Worm (Caenorhabditis elegans) whole organism, young adult: Measurements from ENCODE around the gene arrd-24.

Source experiments
- B0019.2 ChIP-seq: fragments of 200-800 bp; sonication (Bioruptor generic); conservative IDR thresholded peaks from 2 replicates; pipeline ENCODE4 v1.3.6; 2022; ENCODE audit warnings: missing genetic modification reagents, missing genetic modification characterization, missing compliant biosample characterization
- D2030.7 ChIP-seq: fragments of 200-800 bp; sonication (Bioruptor generic); IDR thresholded peaks from 2 replicates; pipeline ENCODE4 v1.3.6; 2022; ENCODE audit warnings: missing genetic modification reagents, missing genetic modification characterization, missing compliant biosample characterization
- F37B4.10 ChIP-seq: fragments of 200-800 bp; sonication (Bioruptor generic); IDR thresholded peaks from 2 replicates; pipeline ENCODE4 v1.3.6; 2022; ENCODE audit warnings: missing genetic modification characterization, missing compliant biosample characterization
- F52B5.7 ChIP-seq: sonication (generic microtip); optimal IDR thresholded peaks from 2 replicates; lab custom pipeline; 2016; ENCODE audit warnings: mild to moderate bottlenecking, missing genetic modification characterization, missing compliant biosample characterization
- F55B11.4 ChIP-seq: sonication (generic microtip); optimal IDR thresholded peaks from 2 replicates; lab custom pipeline; 2016; ENCODE audit warnings: missing compliant biosample characterization, missing genetic modification characterization, borderline replicate concordance; ENCODE audit not compliant: insufficient read depth
- F57A8.1 ChIP-seq: fragments of 200-800 bp; sonication (Bioruptor generic); optimal IDR thresholded peaks from 2 replicates; lab custom pipeline; 2018; ENCODE audit warnings: mild to moderate bottlenecking, missing genetic modification characterization, moderate library complexity, missing compliant biosample characterization
- F57C9.4 ChIP-seq: sonication (generic microtip); optimal IDR thresholded peaks from 2 replicates; lab custom pipeline; 2017; ENCODE audit warnings: mild to moderate bottlenecking, missing genetic modification characterization, missing compliant biosample characterization
- K12H6.12 ChIP-seq: fragments of 200-800 bp; sonication (Bioruptor generic); optimal IDR thresholded peaks from 2 replicates; lab custom pipeline; 2018; ENCODE audit warnings: mild to moderate bottlenecking, missing genetic modification characterization, missing compliant biosample characterization
- Y95B8A.8 ChIP-seq: fragments of 200-800 bp; sonication (Bioruptor generic); IDR thresholded peaks from 2 replicates; pipeline ENCODE4 v1.3.6; 2022; ENCODE audit warnings: missing genetic modification reagents, missing genetic modification characterization, missing compliant biosample characterization
- ZK185.1 ChIP-seq: sonication (generic microtip); optimal IDR thresholded peaks from 2 replicates; lab custom pipeline; 2016; ENCODE audit warnings: mild to moderate bottlenecking, missing genetic modification characterization, missing compliant biosample characterization; ENCODE audit not compliant: poor library complexity, severe bottlenecking
- aptf-2 ChIP-seq: fragments of 200-800 bp; sonication (Bioruptor generic); conservative IDR thresholded peaks from 2 replicates; pipeline ENCODE4 v1.3.6; 2022; ENCODE audit warnings: missing genetic modification reagents, missing genetic modification characterization, missing compliant biosample characterization
- aptf-3 ChIP-seq: fragments of 200-800 bp; sonication (Bioruptor generic); IDR thresholded peaks from 2 replicates; pipeline ENCODE4 v1.3.6; 2022; ENCODE audit warnings: missing genetic modification characterization, missing compliant biosample characterization
- atf-7 ChIP-seq: sonication (generic microtip); optimal IDR thresholded peaks from 2 replicates; lab custom pipeline; 2017; ENCODE audit warnings: mild to moderate bottlenecking, missing genetic modification characterization, missing compliant biosample characterization
- attf-3 ChIP-seq: fragments of 200-800 bp; sonication (Bioruptor generic); conservative IDR thresholded peaks from 2 replicates; pipeline ENCODE4 v1.3.6; 2022; ENCODE audit warnings: missing genetic modification reagents, missing genetic modification characterization, missing compliant biosample characterization
- attf-6 ChIP-seq: fragments of 200-800 bp; sonication (Bioruptor generic); IDR thresholded peaks from 2 replicates; pipeline ENCODE4 v1.3.6; 2022; ENCODE audit warnings: missing genetic modification reagents, missing genetic modification characterization, missing compliant biosample characterization
- bed-1 ChIP-seq: fragments of 200-800 bp; sonication (Bioruptor generic); IDR thresholded peaks from 2 replicates; pipeline ENCODE4 v1.3.6; 2022; ENCODE audit warnings: missing genetic modification reagents, missing genetic modification characterization, missing compliant biosample characterization
- bed-2 ChIP-seq: fragments of 200-800 bp; sonication (Bioruptor generic); IDR thresholded peaks from 2 replicates; pipeline ENCODE4 v1.3.6; 2022; ENCODE audit warnings: missing genetic modification reagents, missing genetic modification characterization, missing compliant biosample characterization
- ccch-3 ChIP-seq: fragments of 200-800 bp; sonication (Bioruptor generic); optimal IDR thresholded peaks from 2 replicates; lab custom pipeline; 2018; ENCODE audit warnings: mild to moderate bottlenecking, missing genetic modification characterization, missing compliant biosample characterization
- cebp-1 ChIP-seq, 2 experiments: fragments of 200-800 bp in 1 of 2; sonication (Bioruptor generic) in 1 of 2; sonication (generic microtip) in 1 of 2; IDR thresholded peaks in 1 of 2; optimal IDR thresholded peaks in 1 of 2; 2 replicates each; pipeline versions ENCODE4 v1.3.6 to Lab custom; 2017 to 2022; ENCODE audit warnings: missing compliant biosample characterization in 2 of 2, missing genetic modification characterization in 2 of 2, mild to moderate bottlenecking in 1 of 2, missing genetic modification reagents in 1 of 2, moderate library complexity in 1 of 2
- ceh-58 ChIP-seq: fragments of 200-800 bp; sonication (Bioruptor generic); IDR thresholded peaks from 2 replicates; pipeline ENCODE4 v1.3.6; 2022; ENCODE audit warnings: missing genetic modification characterization, missing compliant biosample characterization
- chd-7 ChIP-seq: sonication (generic microtip); optimal IDR thresholded peaks from 2 replicates; lab custom pipeline; 2016; ENCODE audit warnings: mild to moderate bottlenecking, missing genetic modification characterization, moderate library complexity, missing compliant biosample characterization
- dpff-1 ChIP-seq: sonication (generic microtip); optimal IDR thresholded peaks from 2 replicates; lab custom pipeline; 2017; ENCODE audit warnings: mild to moderate bottlenecking, missing genetic modification characterization, missing compliant biosample characterization
- dpl-1 ChIP-seq: fragments of 150-350 bp; optimal IDR thresholded peaks from 2 replicates; lab custom pipeline; 2014; ENCODE audit warnings: missing biosample characterization, missing genetic modification reagents, missing genetic modification characterization
- egl-18 ChIP-seq: fragments of 200-800 bp; sonication (Bioruptor generic); IDR thresholded peaks from 2 replicates; pipeline ENCODE4 v1.3.6; 2022; ENCODE audit warnings: missing genetic modification reagents, missing genetic modification characterization, missing compliant biosample characterization
- ekl-4 ChIP-seq: fragments of 200-800 bp; sonication (Bioruptor generic); IDR thresholded peaks from 2 replicates; pipeline ENCODE4 v1.3.6; 2022; ENCODE audit warnings: missing genetic modification reagents, missing genetic modification characterization, missing compliant biosample characterization
- hmg-20 ChIP-seq: fragments of 200-800 bp; sonication (Bioruptor generic); IDR thresholded peaks from 2 replicates; pipeline ENCODE4 v1.3.6; 2022; ENCODE audit warnings: missing genetic modification reagents, missing genetic modification characterization, missing compliant biosample characterization
- hrde-1 ChIP-seq: sonication (generic microtip); optimal IDR thresholded peaks from 2 replicates; lab custom pipeline; 2016; ENCODE audit warnings: missing genetic modification characterization, mild to moderate bottlenecking, missing compliant biosample characterization, moderate library complexity, missing genotype, missing genetic modification reagents, borderline replicate concordance
- hsf-1 ChIP-seq: fragments of 200-800 bp; sonication (Bioruptor generic); IDR thresholded peaks from 2 replicates; pipeline ENCODE4 v1.3.6; 2022; ENCODE audit warnings: missing genetic modification reagents, missing genetic modification characterization, missing compliant biosample characterization
- lsl-1 ChIP-seq: fragments of 200-800 bp; sonication (Bioruptor generic); optimal IDR thresholded peaks from 2 replicates; lab custom pipeline; 2018; ENCODE audit warnings: mild to moderate bottlenecking, missing genetic modification characterization, moderate library complexity, missing compliant biosample characterization
- madf-10 ChIP-seq: sonication (generic microtip); optimal IDR thresholded peaks from 2 replicates; lab custom pipeline; 2016; ENCODE audit warnings: mild to moderate bottlenecking, missing genetic modification characterization, missing compliant biosample characterization
- madf-6 ChIP-seq: fragments of 200-800 bp; sonication (Bioruptor generic); IDR thresholded peaks from 2 replicates; pipeline ENCODE4 v1.3.6; 2022; ENCODE audit warnings: missing genetic modification reagents, missing genetic modification characterization, missing compliant biosample characterization
- mcd-1 ChIP-seq: fragments of 200-800 bp; sonication (Bioruptor generic); IDR thresholded peaks from 2 replicates; pipeline ENCODE4 v1.3.6; 2022; ENCODE audit warnings: missing genetic modification reagents, missing genetic modification characterization, missing compliant biosample characterization
- mel-28 ChIP-seq: sonication (generic microtip); optimal IDR thresholded peaks from 2 replicates; lab custom pipeline; 2016; ENCODE audit warnings: borderline replicate concordance, mild to moderate bottlenecking, missing genetic modification characterization, missing compliant biosample characterization
- mxl-1 ChIP-seq: sonication (generic microtip); optimal IDR thresholded peaks from 2 replicates; lab custom pipeline; 2016; ENCODE audit warnings: missing genetic modification characterization, missing compliant biosample characterization
- nhr-80 ChIP-seq: sonication (generic microtip); optimal IDR thresholded peaks from 2 replicates; lab custom pipeline; 2016; ENCODE audit warnings: missing genetic modification characterization, missing compliant biosample characterization
- rec-8 ChIP-seq, 2 experiments: sonication (generic microtip); optimal IDR thresholded peaks; 2 replicates each; lab custom pipeline; 2016; ENCODE audit warnings: mild to moderate bottlenecking in 2 of 2, missing genetic modification characterization in 2 of 2, missing genetic modification reagents in 2 of 2, missing genotype in 2 of 2, missing biosample characterization in 1 of 2, missing compliant biosample characterization in 1 of 2, moderate library complexity in 1 of 2
- repo-1 ChIP-seq: sonication (generic microtip); optimal IDR thresholded peaks from 2 replicates; lab custom pipeline; 2017; ENCODE audit warnings: mild to moderate bottlenecking, missing genetic modification characterization, missing compliant biosample characterization
- rpc-1 ChIP-seq, 2 experiments: fragments of 150-350 bp in 1 of 2; sonication (generic microtip) in 1 of 2; optimal IDR thresholded peaks; 2 replicates each; lab custom pipeline; 2014 to 2018; ENCODE audit warnings: missing biosample characterization in 1 of 2, missing genetic modification characterization in 1 of 2, missing genetic modification reagents in 1 of 2, missing genotype in 1 of 2
- sea-2 ChIP-seq: fragments of 200-800 bp; sonication (Bioruptor generic); IDR thresholded peaks from 2 replicates; pipeline ENCODE4 v1.3.6; 2022; ENCODE audit warnings: missing genetic modification characterization, missing compliant biosample characterization
- snpc-1.1 ChIP-seq: sonication (generic microtip); optimal IDR thresholded peaks from 2 replicates; lab custom pipeline; 2017; ENCODE audit warnings: missing genetic modification characterization, mild to moderate bottlenecking, missing compliant biosample characterization, antibody characterized with exemption, moderate library complexity, missing genotype, missing genetic modification reagents; ENCODE audit not compliant: insufficient read depth
- somi-1 ChIP-seq: fragments of 200-800 bp; sonication (Bioruptor generic); optimal IDR thresholded peaks from 2 replicates; lab custom pipeline; 2018; ENCODE audit warnings: mild to moderate bottlenecking, missing genetic modification characterization, missing compliant biosample characterization
- sptf-2 ChIP-seq: fragments of 200-800 bp; sonication (Bioruptor generic); optimal IDR thresholded peaks from 2 replicates; lab custom pipeline; 2018; ENCODE audit warnings: mild to moderate bottlenecking, missing genetic modification characterization, missing compliant biosample characterization
- xnd-1 ChIP-seq: sonication (generic microtip); optimal IDR thresholded peaks from 2 replicates; lab custom pipeline; 2016; ENCODE audit warnings: missing genotype, missing genetic modification reagents, missing genetic modification characterization, missing compliant biosample characterization
- zim-3 ChIP-seq: sonication (generic microtip); optimal IDR thresholded peaks from 2 replicates; lab custom pipeline; 2017; ENCODE audit warnings: mild to moderate bottlenecking, missing genetic modification characterization, moderate library complexity, missing compliant biosample characterization
- ztf-3 ChIP-seq: fragments of 200-800 bp; sonication (Bioruptor generic); optimal IDR thresholded peaks from 2 replicates; lab custom pipeline; 2018; ENCODE audit warnings: mild to moderate bottlenecking, missing genetic modification characterization, missing compliant biosample characterization

arrd-24 gene

DNA sequence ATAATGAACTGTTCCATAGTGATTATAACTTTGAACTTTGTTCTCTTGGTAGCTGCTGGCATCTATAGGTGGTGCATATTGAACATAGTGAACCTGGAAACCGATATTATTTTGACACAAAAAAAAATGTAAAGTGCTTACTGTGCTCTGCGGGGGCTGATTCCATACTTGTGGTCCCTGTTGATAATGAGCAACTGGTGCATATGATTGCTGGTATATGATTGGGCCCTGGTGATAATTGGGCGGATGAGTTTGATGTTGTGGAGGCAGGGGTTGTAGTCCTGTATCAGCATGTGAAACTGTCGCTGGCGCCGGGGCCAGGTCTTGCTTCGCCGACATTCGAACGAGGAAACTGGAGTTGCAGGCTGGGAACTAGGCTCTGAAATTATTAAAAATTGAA is 12.0 kb downstream of the arrd-24 start, which contains the start of gene pqn-39:
Gene pqn-39, minus strand, starts transcription at position 385 of the 400 bp plus-strand sequence.
- TF ChIP-seq K12H6.12 (tag; lab: Kevin White, UChicago) (no peak), aptf-2 (GFP tag; lab: Robert Waterston, UW) (no peak), lsl-1 (no peak), dpl-1 (GFP tag; lab: Kevin White, UChicago) (no peak), sptf-2 (GFP tag; lab: Kevin White, UChicago) (no peak), bed-1 (GFP tag; lab: Robert Waterston, UW) (no peak), attf-3 (GFP tag; lab: Robert Waterston, UW) (no peak), mel-28 (tag; lab: Kevin White, UChicago) (no peak)

DNA sequence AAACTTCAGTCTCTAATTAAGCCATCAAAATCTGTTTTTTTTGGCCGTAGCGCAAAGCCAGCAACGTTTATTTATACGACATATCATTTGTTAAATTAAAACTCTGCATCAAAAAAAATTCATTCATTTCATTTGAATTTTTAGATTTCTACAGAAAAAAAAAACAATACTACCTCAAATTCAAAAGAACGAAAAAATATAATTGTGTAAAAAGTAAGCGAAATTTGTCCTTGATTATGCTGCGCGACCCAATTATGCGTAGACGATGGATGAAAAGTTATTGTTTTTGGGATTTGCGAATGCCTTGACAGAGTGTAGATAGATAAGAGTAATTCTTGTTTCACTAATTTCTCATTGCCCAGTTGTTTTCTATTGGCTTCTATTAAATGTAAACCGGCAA is 17.1 kb downstream of the arrd-24 start, which contains the start of gene F48F7.3:
Gene F48F7.3, plus strand, starts transcription at position 301 of the 400 bp plus-strand sequence.
- TF ChIP-seq F37B4.10 (GFP tag; lab: Robert Waterston, UW) = no peak
- no peak for TF ChIP-seq D2030.7
- no peak for TF ChIP-seq hmg-20 (GFP tag; lab: Robert Waterston, UW)
- no peak for TF ChIP-seq atf-7 (tag; lab: Kevin White, UChicago)
- TF ChIP-seq dpff-1 (tag; lab: Kevin White, UChicago) = no peak
- no peak for TF ChIP-seq Y95B8A.8 (GFP tag; lab: Robert Waterston, UW)
- no peak for TF ChIP-seq nhr-80 (tag; lab: Kevin White, UChicago)
- TF ChIP-seq F55B11.4 = no peak
- no peak for TF ChIP-seq somi-1 (GFP tag; lab: Kevin White, UChicago)
- no peak for TF ChIP-seq K12H6.12 (tag; lab: Kevin White, UChicago)
- no peak for TF ChIP-seq mcd-1
- no peak for TF ChIP-seq madf-10
- no peak for TF ChIP-seq xnd-1 (tag; lab: Kevin White, UChicago)
- no peak for TF ChIP-seq B0019.2 (GFP tag; lab: Robert Waterston, UW)
- no peak for TF ChIP-seq hsf-1 (GFP tag; lab: Robert Waterston, UW)
- no peak for TF ChIP-seq mxl-1 (tag; lab: Kevin White, UChicago)
- TF ChIP-seq rpc-1 (optimal IDR thresholded peaks at IDR 0.05; lab: Kevin White, UChicago) = no peak
- no peak for TF ChIP-seq rpc-1 (tag; optimal IDR thresholded peaks at IDR 0.05; lab: Kevin White, UChicago)
- TF ChIP-seq snpc-1.1 (tag; lab: Kevin White, UChicago) = no peak
- TF ChIP-seq repo-1 (tag; lab: Kevin White, UChicago) = no peak
- TF ChIP-seq ZK185.1 (tag; lab: Kevin White, UChicago) = no peak

DNA sequence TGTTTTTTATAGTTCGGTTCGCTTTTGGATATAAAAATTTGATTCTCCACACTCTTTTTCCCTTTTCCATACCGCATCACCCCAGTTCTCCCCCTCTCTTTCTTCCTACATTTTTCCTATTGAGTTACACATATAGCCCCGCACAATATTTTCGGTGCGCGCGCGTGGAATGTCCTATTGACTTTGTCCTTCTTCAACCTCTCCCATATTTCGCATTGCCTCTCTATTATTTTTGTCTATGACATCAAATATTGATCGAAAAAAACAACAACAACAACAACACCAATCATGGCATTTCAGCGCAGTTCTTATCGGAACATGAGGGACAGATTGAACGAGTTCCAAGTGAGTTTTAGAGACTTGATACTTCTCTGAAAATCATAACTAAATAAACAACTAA is 20.5 kb downstream of the arrd-24 start, which contains the start of gene syx-2:
Gene syx-2, plus strand, starts transcription at position 301 of the 400 bp plus-strand sequence.
- no peak for TF ChIP-seq madf-6
- no peak for TF ChIP-seq rec-8 (tag; optimal IDR thresholded peaks at IDR 0.05; lab: Kevin White, UChicago)
- no peak for TF ChIP-seq F57C9.4 (tag; lab: Kevin White, UChicago)
- no peak for TF ChIP-seq ccch-3 (GFP tag; lab: Kevin White, UChicago)
- TF ChIP-seq hrde-1 = no peak
- no peak for TF ChIP-seq dpl-1 (GFP tag; lab: Kevin White, UChicago)
- TF ChIP-seq ekl-4 (GFP tag; lab: Robert Waterston, UW) = no peak
- TF ChIP-seq F57A8.1 (GFP tag; lab: Kevin White, UChicago) = no peak
- no peak for TF ChIP-seq ztf-3 (GFP tag; lab: Kevin White, UChicago)
- no peak for TF ChIP-seq chd-7 (tag; lab: Kevin White, UChicago)
- TF ChIP-seq cebp-1 (GFP tag; IDR thresholded peaks at IDR 0.05; lab: Robert Waterston, UW) = no peak
- TF ChIP-seq cebp-1 (tag; optimal IDR thresholded peaks at IDR 0.05; lab: Kevin White, UChicago) = no peak
- TF ChIP-seq ceh-58 (GFP tag; lab: Robert Waterston, UW) = no peak
- TF ChIP-seq bed-2 = no peak
- TF ChIP-seq lsl-1 = no peak
- no peak for TF ChIP-seq F52B5.7
- TF ChIP-seq attf-6 = no peak
- TF ChIP-seq zim-3 = no peak
- TF ChIP-seq aptf-3 (GFP tag; lab: Robert Waterston, UW) = no peak
- no peak for TF ChIP-seq sea-2
- no peak for TF ChIP-seq egl-18 (GFP tag; lab: Robert Waterston, UW)
- TF ChIP-seq, all 124 proteins: peak for 0
